Worm (Caenorhabditis elegans): ENCODE data around the gene F19G12.9.
A peak's percentile ranks its signal among the peaks of the same experiment; 100 is the strongest.

F19G12.9 gene

ce11 chrX:1451240-1451639, 32.2 kb downstream of the F19G12.9 start:
- TF ChIP-seq zag-1 (tag; optimal IDR thresholded peaks at IDR 0.05) (no peak), Y55F3AM.14 (GFP tag; optimal IDR thresholded peaks at IDR 0.05) (no peak), nhr-237 (tag; optimal IDR thresholded peaks at IDR 0.05) (no peak), mab-5 (tag; optimal IDR thresholded peaks at IDR 0.05) (no peak), unc-39 (tag; optimal IDR thresholded peaks at IDR 0.05) (no peak)

- TF ChIP-seq ceh-16 (tag; optimal IDR thresholded peaks at IDR 0.05) (no peak), ztf-4 (tag; optimal IDR thresholded peaks at IDR 0.05) (peak; percentile 32), ama-1 (optimal IDR thresholded peaks at IDR 0.05) (peak; percentile 83), unc-62 (GFP tag; optimal IDR thresholded peaks at IDR 0.05) (no peak), nhr-129 (tag; optimal IDR thresholded peaks at IDR 0.05) (no peak), elt-1 (tag; optimal IDR thresholded peaks at IDR 0.05) (no peak), F13H6.1 (tag; optimal IDR thresholded peaks at IDR 0.05) (peak; percentile 20)
Measured at ce11 chrX:1451816-1452602, 33.0 kb downstream of the F19G12.9 start.

ce11 chrX:1453770-1454169, 34.8 kb downstream of the F19G12.9 start, which contains the start of gene cebp-1:
Gene cebp-1 (minus strand): TSS chrX:1453868.
- TF ChIP-seq aly-2 (tag; optimal IDR thresholded peaks at IDR 0.05) = no peak
- TF ChIP-seq nhr-23 (tag; optimal IDR thresholded peaks at IDR 0.05) = no peak
- TF ChIP-seq dmd-4 (tag; optimal IDR thresholded peaks at IDR 0.05) = no peak
- no peak for TF ChIP-seq crh-2 (tag; optimal IDR thresholded peaks at IDR 0.05)
- TF ChIP-seq nhr-237 (tag; optimal IDR thresholded peaks at IDR 0.05) = no peak
- TF ChIP-seq ztf-1 (GFP tag; conservative IDR thresholded peaks at IDR 0.05) = no peak
- TF ChIP-seq nhr-11 (tag; optimal IDR thresholded peaks at IDR 0.05) = no peak
- TF ChIP-seq nhr-6 (tag; optimal IDR thresholded peaks at IDR 0.05) = no peak
- no peak for TF ChIP-seq ceh-82 (tag; optimal IDR thresholded peaks at IDR 0.05)
- TF ChIP-seq lin-39 (tag; optimal IDR thresholded peaks at IDR 0.05) = no peak
- peak; percentile 30 for TF ChIP-seq ama-1 (optimal IDR thresholded peaks at IDR 0.05)
- TF ChIP-seq blmp-1 (tag; optimal IDR thresholded peaks at IDR 0.05; ENCODE audit: insufficient read depth) = peak; percentile 63
- TF ChIP-seq alr-1 (tag; optimal IDR thresholded peaks at IDR 0.05) = no peak
- TF ChIP-seq ZK546.5 (tag; optimal IDR thresholded peaks at IDR 0.05) = no peak
- no peak for TF ChIP-seq C34F6.9 (tag; optimal IDR thresholded peaks at IDR 0.05)
- peak in 1 of 2 experiments; percentile 7 for TF ChIP-seq lsy-2 (tag; optimal IDR thresholded peaks at IDR 0.05)
- no peak for TF ChIP-seq ztf-11 (tag; optimal IDR thresholded peaks at IDR 0.05)
- peak; percentile 18 for TF ChIP-seq F13H6.1 (tag; optimal IDR thresholded peaks at IDR 0.05)
- TF ChIP-seq nhr-25 (tag; optimal IDR thresholded peaks at IDR 0.05) = no peak
- TF ChIP-seq fos-1 (tag; optimal IDR thresholded peaks at IDR 0.05) = peak; percentile 89
- TF ChIP-seq Y55F3AM.14 (GFP tag; optimal IDR thresholded peaks at IDR 0.05) = no peak
- TF ChIP-seq snpc-4 (tag; optimal IDR thresholded peaks at IDR 0.05) = no peak
- TF ChIP-seq sma-9 (GFP tag; optimal IDR thresholded peaks at IDR 0.05) = peak; percentile 85
- TF ChIP-seq sma-9 (tag; optimal IDR thresholded peaks at IDR 0.05) = no peak
- TF ChIP-seq mbf-1 (tag; optimal IDR thresholded peaks at IDR 0.05) = no peak
- no peak for TF ChIP-seq peb-1 (tag; optimal IDR thresholded peaks at IDR 0.05)
- no peak for TF ChIP-seq nhr-77 (tag; optimal IDR thresholded peaks at IDR 0.05)
- TF ChIP-seq nhr-10 (tag; optimal IDR thresholded peaks at IDR 0.05) = no peak
- no peak for TF ChIP-seq nhr-21 (tag; optimal IDR thresholded peaks at IDR 0.05)
- TF ChIP-seq ztf-4 (tag; optimal IDR thresholded peaks at IDR 0.05) = no peak
- TF ChIP-seq nhr-12 (tag; optimal IDR thresholded peaks at IDR 0.05) = no peak
- TF ChIP-seq sma-3 (GFP tag; optimal IDR thresholded peaks at IDR 0.05) = peak; percentile 23
- TF ChIP-seq ceh-16 (tag; optimal IDR thresholded peaks at IDR 0.05) = no peak
- peak; percentile 36 for TF ChIP-seq unc-55 (GFP tag; optimal IDR thresholded peaks at IDR 0.05)
- no peak for TF ChIP-seq gmeb-1 (tag; optimal IDR thresholded peaks at IDR 0.05)
- no peak for TF ChIP-seq lin-13 (GFP tag; optimal IDR thresholded peaks at IDR 0.05)
- no peak for TF ChIP-seq unc-39 (tag; optimal IDR thresholded peaks at IDR 0.05)
- TF ChIP-seq egl-27 (tag; optimal IDR thresholded peaks at IDR 0.05) = peak; percentile 33
- no peak for TF ChIP-seq R02D3.7 (tag; optimal IDR thresholded peaks at IDR 0.05)
- TF ChIP-seq elt-3 (tag; optimal IDR thresholded peaks at IDR 0.05) = no peak
- no peak for TF ChIP-seq nhr-129 (tag; optimal IDR thresholded peaks at IDR 0.05)
- TF ChIP-seq mab-5 (tag; optimal IDR thresholded peaks at IDR 0.05) = no peak
- no peak for TF ChIP-seq sem-4 (tag; optimal IDR thresholded peaks at IDR 0.05)
- no peak for TF ChIP-seq elt-1 (tag; optimal IDR thresholded peaks at IDR 0.05)
- TF ChIP-seq zag-1 (tag; optimal IDR thresholded peaks at IDR 0.05) = no peak
- TF ChIP-seq skn-1 (tag; optimal IDR thresholded peaks at IDR 0.05) = no peak
- no peak for TF ChIP-seq mdl-1 (tag; optimal IDR thresholded peaks at IDR 0.05)
- TF ChIP-seq lin-11 (tag; optimal IDR thresholded peaks at IDR 0.05) = no peak
- no peak for TF ChIP-seq unc-62 (GFP tag; optimal IDR thresholded peaks at IDR 0.05)

All from whole organism, L2 larva.